Worm (Caenorhabditis elegans) whole organism, young adult: ENCODE results near the gene Y58A7A.5.

Experiments used
- egl-18 ChIP-seq: fragments of 200-800 bp; sonication (Bioruptor generic); IDR thresholded peaks from 2 replicates; pipeline ENCODE4 v1.3.6; 2022; ENCODE audit warnings: missing genetic modification reagents, missing genetic modification characterization, missing compliant biosample characterization
- egl-44 ChIP-seq: fragments of 200-800 bp; sonication (Bioruptor generic); IDR thresholded peaks from 2 replicates; pipeline ENCODE4 v1.3.6; 2022; ENCODE audit warnings: missing genetic modification reagents, missing genetic modification characterization, missing compliant biosample characterization
- lag-1 ChIP-seq: fragments of 200-800 bp; sonication (Bioruptor generic); IDR thresholded peaks from 2 replicates; pipeline ENCODE4 v1.3.6; 2022; ENCODE audit warnings: missing genetic modification reagents, missing genetic modification characterization, missing compliant biosample characterization
- snpc-4 ChIP-seq, 5 experiments: fragments of 150-350 bp in 1 of 5; sonication (generic microtip) in 4 of 5; optimal IDR thresholded peaks; 2 replicates each; lab custom pipeline; 2014 to 2018; ENCODE audit warnings: missing genetic modification characterization in 5 of 5, missing biosample characterization in 3 of 5, antibody characterized with exemption in 2 of 5, mild to moderate bottlenecking in 2 of 5, missing compliant biosample characterization in 2 of 5, missing genotype in 2 of 5, moderate library complexity in 2 of 5, missing genetic modification reagents in 1 of 5

DNA sequence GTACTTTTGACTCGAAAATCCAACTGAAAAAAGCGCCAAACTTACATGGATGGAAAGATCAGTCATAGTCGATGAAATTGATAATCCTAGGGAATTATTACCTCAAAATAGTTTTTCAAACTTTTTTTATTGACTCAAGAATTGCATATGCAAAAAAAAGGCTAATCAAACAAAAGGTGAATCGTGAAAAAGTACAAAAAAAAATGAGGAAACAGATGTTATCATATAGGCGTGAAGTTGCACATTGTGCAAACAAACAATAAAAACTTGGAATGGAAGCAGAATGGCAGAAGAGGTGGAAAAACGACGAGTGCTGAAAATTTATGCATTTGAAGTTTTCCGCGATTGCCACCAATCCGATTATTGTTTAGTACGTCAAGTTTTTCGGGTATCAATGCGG is 40.7 kb downstream of the Y58A7A.5 start, which contains the start of gene exc-14:
- TF ChIP-seq lag-1 (GFP tag; lab: Robert Waterston, UW): no peak
- no peak for TF ChIP-seq egl-18 (GFP tag; lab: Robert Waterston, UW)
- TF ChIP-seq egl-44 (GFP tag; lab: Robert Waterston, UW): no peak
- no peak for TF ChIP-seq snpc-4 (GFP tag; optimal IDR thresholded peaks at IDR 0.05; lab: Kevin White, UChicago)
- TF ChIP-seq snpc-4 (tag; optimal IDR thresholded peaks at IDR 0.05; lab: Kevin White, UChicago): no peak
